Worm (Caenorhabditis elegans): Measurements from ENCODE around the gene rfip-2.

Gene rfip-2

ce11 chrII:689749-690148, 33.8 kb upstream of the rfip-2 start, which contains the start of gene T02H6.4:
TSS of gene T02H6.4 (plus strand) at chrII:690049.
- no peak for TF ChIP-seq C34B4.2 (tag; optimal IDR thresholded peaks at IDR 0.05)
- no peak for TF ChIP-seq mdl-1 (tag; optimal IDR thresholded peaks at IDR 0.05)
- TF ChIP-seq nhr-77 (tag; optimal IDR thresholded peaks at IDR 0.05): no peak
- no peak for TF ChIP-seq zip-4 (GFP tag; optimal IDR thresholded peaks at IDR 0.05)
- TF ChIP-seq hpl-2 (GFP tag; optimal IDR thresholded peaks at IDR 0.05): no peak
- no peak for TF ChIP-seq dsc-1 (tag; optimal IDR thresholded peaks at IDR 0.05)
- TF ChIP-seq unc-30 (tag; optimal IDR thresholded peaks at IDR 0.05): no peak
- TF ChIP-seq sptf-1 (tag; optimal IDR thresholded peaks at IDR 0.05): no peak
- TF ChIP-seq ceh-63 (GFP tag; optimal IDR thresholded peaks at IDR 0.05): no peak
- no peak for TF ChIP-seq lir-3 (tag; optimal IDR thresholded peaks at IDR 0.05; ENCODE audit: poor library complexity)
- TF ChIP-seq hlh-17 (GFP tag; optimal IDR thresholded peaks at IDR 0.05; ENCODE audit: borderline replicate concordance): no peak
- no peak for TF ChIP-seq elt-3 (tag; optimal IDR thresholded peaks at IDR 0.05)
- no peak for TF ChIP-seq efl-1 (optimal IDR thresholded peaks at IDR 0.05)
- TF ChIP-seq efl-1 (GFP tag; optimal IDR thresholded peaks at IDR 0.05 in 1 of 2): no peak
- no peak for TF ChIP-seq nhr-237 (tag; optimal IDR thresholded peaks at IDR 0.05)
- no peak for TF ChIP-seq irx-1 (tag; optimal IDR thresholded peaks at IDR 0.05)

ce11 chrII:691550-691949, 32.0 kb upstream of the rfip-2 start, which contains the start of gene T02H6.3:
TSS of gene T02H6.3 (plus strand) at chrII:691850.
- TF ChIP-seq efl-3 (GFP tag; optimal IDR thresholded peaks at IDR 0.05) (no peak), egl-27 (tag; optimal IDR thresholded peaks at IDR 0.05) (no peak), vab-15 (tag; optimal IDR thresholded peaks at IDR 0.05) (no peak), ceh-63 (GFP tag; optimal IDR thresholded peaks at IDR 0.05) (no peak), lin-35 (GFP tag; optimal IDR thresholded peaks at IDR 0.05) (no peak), sox-4 (tag; optimal IDR thresholded peaks at IDR 0.05) (no peak), nhr-71 (tag; optimal IDR thresholded peaks at IDR 0.05) (no peak), xbp-1 (tag; optimal IDR thresholded peaks at IDR 0.05) (no peak), fkh-10 (GFP tag; optimal IDR thresholded peaks at IDR 0.05) (no peak), nhr-11 (tag; optimal IDR thresholded peaks at IDR 0.05) (no peak), lin-13 (GFP tag; optimal IDR thresholded peaks at IDR 0.05) (no peak), elt-2 (tag; optimal IDR thresholded peaks at IDR 0.05) (no peak)

ce11 chrII:695079-695478, 28.5 kb upstream of the rfip-2 start:
- TF ChIP-seq grh-1 (GFP tag; IDR thresholded peaks at IDR 0.05): peak; percentile 39; the same call in 1 of the 2 replicates
- peak; percentile 13; the same call in 1 of the 2 replicates for TF ChIP-seq unc-98 (GFP tag; IDR thresholded peaks at IDR 0.05)
- TF ChIP-seq ets-5 (GFP tag; IDR thresholded peaks at IDR 0.05): peak; percentile 61; the same call in 1 of the 2 replicates

- TF ChIP-seq nhr-76 (tag; optimal IDR thresholded peaks at IDR 0.05) (no peak), ztf-11 (tag; optimal IDR thresholded peaks at IDR 0.05) (no peak), dpl-1 (GFP tag; optimal IDR thresholded peaks at IDR 0.05) (no peak), lin-39 (tag; optimal IDR thresholded peaks at IDR 0.05) (no peak)
Measured at ce11 chrII:701025-701370, 22.6 kb upstream of the rfip-2 start, which contains the start of gene T02H6.11. TSS of gene T02H6.11 (minus strand) at chrII:701125.

ce11 chrII:701371-702139, 22.0 kb upstream of the rfip-2 start, which contains the start of gene thoc-1:
TSS of gene thoc-1 (plus strand) at chrII:702107.
- TF ChIP-seq fos-1 (tag; optimal IDR thresholded peaks at IDR 0.05) (no peak), C16A3.4 (tag; optimal IDR thresholded peaks at IDR 0.05) (no peak), snu-23 (GFP tag; optimal IDR thresholded peaks at IDR 0.05) (peak; percentile 7), blmp-1 (tag; optimal IDR thresholded peaks at IDR 0.05) (peak; percentile 23), lin-35 (GFP tag; optimal IDR thresholded peaks at IDR 0.05) (peak in 1 of 2 experiments; percentile 11), lsy-2 (tag; optimal IDR thresholded peaks at IDR 0.05) (peak in 1 of 2 experiments; percentile 30), zip-4 (GFP tag; optimal IDR thresholded peaks at IDR 0.05) (no peak), efl-1 (optimal IDR thresholded peaks at IDR 0.05) (peak in 1 of 2 experiments; percentile 33), efl-1 (GFP tag; optimal IDR thresholded peaks at IDR 0.05 in 1 of 2) (peak in 1 of 2 experiments; percentile 72), zag-1 (tag; optimal IDR thresholded peaks at IDR 0.05) (no peak), mep-1 (tag; optimal IDR thresholded peaks at IDR 0.05) (no peak), dpl-1 (GFP tag; optimal IDR thresholded peaks at IDR 0.05) (peak in 1 of 3 experiments; percentile 6), elt-3 (tag; optimal IDR thresholded peaks at IDR 0.05) (no peak), xbp-1 (tag; optimal IDR thresholded peaks at IDR 0.05) (peak; percentile 10), egl-27 (tag; optimal IDR thresholded peaks at IDR 0.05) (no peak)

Measured in whole organism, L1 larva.